Worm (Caenorhabditis elegans) whole organism, L4 larva: ENCODE measurements around the gene nhr-173.

ENCODE experiments used
- D1046.2 ChIP-seq: fragments of 200-800 bp; sonication (Bioruptor generic); IDR thresholded peaks from 2 replicates; pipeline ENCODE4 v1.3.6; 2022; ENCODE audit warnings: missing genetic modification characterization, missing compliant biosample characterization
- T20F7.1 ChIP-seq: fragments of 200-800 bp; sonication (Bioruptor generic); optimal IDR thresholded peaks from 2 replicates; lab custom pipeline; 2018; ENCODE audit warnings: mild to moderate bottlenecking, missing genetic modification characterization, missing compliant biosample characterization
- Y5F2A.4 ChIP-seq: fragments of 200-800 bp; sonication (Bioruptor generic); optimal IDR thresholded peaks from 2 replicates; lab custom pipeline; 2018; ENCODE audit warnings: mild to moderate bottlenecking, missing genetic modification characterization, missing compliant biosample characterization
- aha-1 ChIP-seq: fragments of 150-350 bp; peaks from one replicate; lab custom pipeline; 2014; ENCODE audit warnings: missing biosample characterization, missing genetic modification characterization
- ceh-32 ChIP-seq: sonication (generic microtip); optimal IDR thresholded peaks from 2 replicates; lab custom pipeline; 2016; ENCODE audit warnings: mild to moderate bottlenecking, missing genetic modification characterization, missing compliant biosample characterization; ENCODE audit not compliant: poor library complexity
- cey-2 ChIP-seq: sonication (generic microtip); optimal IDR thresholded peaks from 3 replicates; lab custom pipeline; 2017; ENCODE audit warnings: missing genetic modification characterization, mild to moderate bottlenecking, missing compliant biosample characterization, antibody characterized with exemption, borderline replicate concordance; ENCODE audit not compliant: insufficient read depth
- daf-16 ChIP-seq, 3 experiments: sonication (generic microtip); optimal IDR thresholded peaks; 2 replicates each; lab custom pipeline; 2016 to 2017; ENCODE audit warnings: missing genetic modification characterization in 3 of 3, missing genetic modification reagents in 3 of 3, mild to moderate bottlenecking in 2 of 3, missing compliant biosample characterization in 2 of 3, missing biosample characterization in 1 of 3, moderate library complexity in 1 of 3
- daf-19 ChIP-seq: fragments of 200-800 bp; sonication (Bioruptor generic); conservative IDR thresholded peaks from 2 replicates; pipeline ENCODE4 v1.3.6; 2022; ENCODE audit warnings: missing genetic modification characterization, missing compliant biosample characterization
- daf-8 ChIP-seq: fragments of 200-800 bp; sonication (Bioruptor generic); IDR thresholded peaks from 2 replicates; pipeline ENCODE4 v1.3.6; 2022; ENCODE audit warnings: missing genetic modification characterization, missing compliant biosample characterization
- dmd-6 ChIP-seq: fragments of 200-800 bp; sonication (Bioruptor generic); IDR thresholded peaks from 2 replicates; pipeline ENCODE4 v1.3.6; 2022; ENCODE audit warnings: missing genetic modification reagents, missing genetic modification characterization, missing compliant biosample characterization
- dpl-1 ChIP-seq: fragments of 150-350 bp; optimal IDR thresholded peaks from 2 replicates; lab custom pipeline; 2014; ENCODE audit warnings: missing biosample characterization, missing genetic modification reagents, missing genetic modification characterization
- dve-1 ChIP-seq: sonication (generic microtip); optimal IDR thresholded peaks from 2 replicates; lab custom pipeline; 2017; ENCODE audit warnings: antibody characterized with exemption, mild to moderate bottlenecking, missing genetic modification characterization, missing compliant biosample characterization; ENCODE audit not compliant: insufficient read depth
- egl-27 ChIP-seq: sonication (generic microtip); optimal IDR thresholded peaks from 3 replicates; lab custom pipeline; 2017; ENCODE audit warnings: missing biosample characterization, missing genetic modification reagents, missing genetic modification characterization
- hif-1 ChIP-seq, 2 experiments: sonication (generic microtip); optimal IDR thresholded peaks; 2 replicates each; lab custom pipeline; 2016 to 2017; ENCODE audit warnings: missing compliant biosample characterization in 2 of 2, missing genetic modification characterization in 2 of 2, missing genetic modification reagents in 2 of 2, missing genotype in 2 of 2, mild to moderate bottlenecking in 1 of 2
- hlh-11 ChIP-seq: fragments of 200-800 bp; sonication (Bioruptor generic); optimal IDR thresholded peaks from 2 replicates; lab custom pipeline; 2018; ENCODE audit warnings: mild to moderate bottlenecking, missing genetic modification characterization, missing compliant biosample characterization
- hlh-30 ChIP-seq: sonication (generic microtip); optimal IDR thresholded peaks from 2 replicates; lab custom pipeline; 2017; ENCODE audit warnings: antibody characterized with exemption, mild to moderate bottlenecking, missing genetic modification characterization, missing compliant biosample characterization; ENCODE audit not compliant: insufficient read depth
- lsy-2 ChIP-seq, 2 experiments: fragments of 150-350 bp in 1 of 2; sonication (generic microtip) in 1 of 2; optimal IDR thresholded peaks; 2 replicates each; lab custom pipeline; 2014 to 2017; ENCODE audit warnings: missing biosample characterization in 2 of 2, missing genetic modification characterization in 2 of 2
- madf-5 ChIP-seq, 2 experiments: fragments of 200-800 bp; sonication (Bioruptor generic); IDR thresholded peaks; 2 replicates each; pipeline ENCODE4 v1.3.6; 2022; ENCODE audit warnings: missing compliant biosample characterization in 2 of 2, missing genetic modification characterization in 2 of 2
- mdl-1 ChIP-seq, 2 experiments: fragments of 150-350 bp in 1 of 2; sonication (generic microtip) in 1 of 2; optimal IDR thresholded peaks; 2 replicates each; lab custom pipeline; 2014 to 2017; ENCODE audit warnings: missing biosample characterization in 2 of 2, missing genetic modification characterization in 2 of 2
- mep-1 ChIP-seq: fragments of 150-350 bp; sonication (generic microtip); optimal IDR thresholded peaks from 3 replicates; lab custom pipeline; 2014; ENCODE audit warnings: missing biosample characterization, missing genetic modification characterization
- mxl-3 ChIP-seq: fragments of 200-800 bp; sonication (Bioruptor generic); optimal IDR thresholded peaks from 2 replicates; lab custom pipeline; 2018; ENCODE audit warnings: mild to moderate bottlenecking, missing genetic modification characterization, missing compliant biosample characterization
- nhr-102 ChIP-seq: sonication (generic microtip); optimal IDR thresholded peaks from 2 replicates; lab custom pipeline; 2016; ENCODE audit warnings: mild to moderate bottlenecking, missing genetic modification characterization, moderate library complexity, missing compliant biosample characterization
- nhr-28 ChIP-seq: fragments of 150-350 bp; optimal IDR thresholded peaks from 2 replicates; lab custom pipeline; 2014; ENCODE audit warnings: missing biosample characterization, missing genetic modification characterization
- nhr-77 ChIP-seq: fragments of 150-350 bp; optimal IDR thresholded peaks from 2 replicates; lab custom pipeline; 2014; ENCODE audit warnings: missing biosample characterization, missing genetic modification characterization
- php-3 ChIP-seq: fragments of 200-800 bp; sonication (Bioruptor generic); IDR thresholded peaks from 2 replicates; pipeline ENCODE4 v1.3.6; 2022; ENCODE audit warnings: missing genetic modification reagents, missing genetic modification characterization, missing compliant biosample characterization
- pqm-1 ChIP-seq: sonication (generic microtip); optimal IDR thresholded peaks from 2 replicates; lab custom pipeline; 2017; ENCODE audit warnings: missing biosample characterization, missing genetic modification characterization
- tra-1 ChIP-seq: fragments of 200-800 bp; sonication (Bioruptor generic); IDR thresholded peaks from 2 replicates; pipeline ENCODE4 v1.3.6; 2022; ENCODE audit warnings: missing genetic modification reagents, missing genetic modification characterization, missing compliant biosample characterization
- unc-39 ChIP-seq: sonication (generic microtip); optimal IDR thresholded peaks from 2 replicates; lab custom pipeline; 2017; ENCODE audit warnings: missing biosample characterization, missing genetic modification characterization
- unc-62 ChIP-seq, 3 experiments: fragments of 150-350 bp in 1 of 3; sonication (generic microtip); optimal IDR thresholded peaks in 2 of 3; peaks in 1 of 3; 1 replicate in 1 of 3; 2 replicates in 2 of 3; lab custom pipeline; 2014 to 2017; ENCODE audit warnings: missing biosample characterization in 3 of 3, missing genetic modification characterization in 3 of 3, missing genetic modification reagents in 3 of 3, missing genotype in 1 of 3

Gene nhr-173

ce11 chrX:6641509-6641908, 13.8 kb upstream of the nhr-173 start (continued):
- peak; percentile 4 for TF ChIP-seq T20F7.1 (GFP tag; lab: Kevin White, UChicago)
- no peak for TF ChIP-seq ceh-32
- TF ChIP-seq Y5F2A.4 (GFP tag; lab: Kevin White, UChicago): no peak

- TF ChIP-seq nhr-28 (tag; lab: Kevin White, UChicago): peak; percentile 16
- no peak for TF ChIP-seq madf-5 (GFP tag; IDR thresholded peaks at IDR 0.05; lab: Robert Waterston, UW)
- TF ChIP-seq aha-1 (tag; lab: Kevin White, UChicago): peak; percentile 95
- no peak for TF ChIP-seq daf-19 (GFP tag; lab: Robert Waterston, UW)
- TF ChIP-seq dve-1 (tag; lab: Kevin White, UChicago): peak; percentile 69
- TF ChIP-seq dpl-1 (GFP tag; lab: Kevin White, UChicago): no peak
- TF ChIP-seq dmd-6: peak; percentile 70
- peak in 1 of 2 experiments; percentile 82 for TF ChIP-seq unc-62 (GFP tag; optimal IDR thresholded peaks at IDR 0.05 in 1 of 2; lab: Kevin White, UChicago)
- no peak for TF ChIP-seq unc-62 (tag; optimal IDR thresholded peaks at IDR 0.05; lab: Kevin White, UChicago)
- TF ChIP-seq mdl-1 (tag; optimal IDR thresholded peaks at IDR 0.05; lab: Kevin White, UChicago): peak in 1 of 2 experiments; percentile 79
- peak; percentile 30 for TF ChIP-seq cey-2 (tag; lab: Kevin White, UChicago)
- TF ChIP-seq daf-16 (GFP tag; optimal IDR thresholded peaks at IDR 0.05; lab: Kevin White, UChicago): no peak
- peak; percentile 71 for TF ChIP-seq daf-16 (tag; optimal IDR thresholded peaks at IDR 0.05; lab: Kevin White, UChicago)
- TF ChIP-seq hif-1 (tag; optimal IDR thresholded peaks at IDR 0.05; lab: Kevin White, UChicago): peak in 1 of 2 experiments; percentile 16
- peak; percentile 39 for TF ChIP-seq mep-1 (tag; lab: Kevin White, UChicago)
- peak; percentile 91 for TF ChIP-seq hlh-30 (tag; lab: Kevin White, UChicago)
- peak; percentile 78 for TF ChIP-seq hlh-11 (tag; lab: Kevin White, UChicago)
- TF ChIP-seq mxl-3 (GFP tag; lab: Kevin White, UChicago): peak; percentile 48
- TF ChIP-seq tra-1: 0 out of 2 replicates have a peak, but pooled peaks have one; percentile 26
- TF ChIP-seq egl-27 (tag; lab: Kevin White, UChicago): no peak
These were observed 12.5 kb upstream of the nhr-173 start for ce11 chrX:6642798-6643197.

- peak in 1 of 2 experiments; percentile 21 for TF ChIP-seq lsy-2 (tag; optimal IDR thresholded peaks at IDR 0.05; lab: Kevin White, UChicago)
- TF ChIP-seq mdl-1 (tag; optimal IDR thresholded peaks at IDR 0.05; lab: Kevin White, UChicago): peak in 1 of 2 experiments; percentile 4
- no peak for TF ChIP-seq unc-62 (GFP tag; optimal IDR thresholded peaks at IDR 0.05 in 1 of 2; lab: Kevin White, UChicago)
- no peak for TF ChIP-seq unc-62 (tag; optimal IDR thresholded peaks at IDR 0.05; lab: Kevin White, UChicago)
- no peak for TF ChIP-seq daf-16 (GFP tag; optimal IDR thresholded peaks at IDR 0.05; lab: Kevin White, UChicago)
- TF ChIP-seq daf-16 (tag; optimal IDR thresholded peaks at IDR 0.05; lab: Kevin White, UChicago): peak; percentile 89
- peak; percentile 20 for TF ChIP-seq nhr-28 (tag; lab: Kevin White, UChicago)
- peak; percentile 19; the same call in 1 of the 2 replicates for TF ChIP-seq dmd-6
- no peak for TF ChIP-seq unc-39 (tag; lab: Kevin White, UChicago)
- peak; percentile 60 for TF ChIP-seq hlh-30 (tag; lab: Kevin White, UChicago)
- peak; percentile 46 for TF ChIP-seq mep-1 (tag; lab: Kevin White, UChicago)
- TF ChIP-seq php-3 (GFP tag; lab: Robert Waterston, UW): 0 out of 2 replicates have a peak, but pooled peaks have one; percentile 8
- TF ChIP-seq nhr-77 (tag; lab: Kevin White, UChicago): peak; percentile 21
- TF ChIP-seq nhr-102 (tag; lab: Kevin White, UChicago): peak; percentile 13
- peak; percentile 64 for TF ChIP-seq hlh-11 (tag; lab: Kevin White, UChicago)
- no peak for TF ChIP-seq daf-8
- peak; percentile 78 for TF ChIP-seq dve-1 (tag; lab: Kevin White, UChicago)
- no peak for TF ChIP-seq D1046.2 (GFP tag; lab: Robert Waterston, UW)
- peak; percentile 48 for TF ChIP-seq pqm-1 (tag; lab: Kevin White, UChicago)
These were observed 10.2 kb upstream of the nhr-173 start, which contains the start of gene C56E10.3 for ce11 chrX:6644971-6645704. TSS of gene C56E10.3 (plus strand) at chrX:6645654.
